Worm (Caenorhabditis elegans): Measurements from ENCODE around the gene C48B4.13.

- TF ChIP-seq unc-55 (GFP tag; optimal IDR thresholded peaks at IDR 0.05), result no peak
- no peak for TF ChIP-seq lin-11 (tag; optimal IDR thresholded peaks at IDR 0.05)
- no peak for TF ChIP-seq ceh-2 (tag; optimal IDR thresholded peaks at IDR 0.05)
- TF ChIP-seq unc-42 (tag; optimal IDR thresholded peaks at IDR 0.05), result no peak
- TF ChIP-seq elt-2 (tag; optimal IDR thresholded peaks at IDR 0.05), result no peak
- no peak for TF ChIP-seq ceh-30 (tag; optimal IDR thresholded peaks at IDR 0.05)
- no peak for TF ChIP-seq tbx-7 (tag; optimal IDR thresholded peaks at IDR 0.05)
- no peak for TF ChIP-seq nhr-11 (tag; optimal IDR thresholded peaks at IDR 0.05)
- no peak for TF ChIP-seq ama-1 (optimal IDR thresholded peaks at IDR 0.05)
Observed at ce11 chrIII:9559381-9559881, 9.1 kb upstream of the C48B4.13 start, which contains the start of gene C48B4.7.

Measured in whole organism, late embryonic.